Worm (Caenorhabditis elegans) whole organism, L1 larva: Measurements from ENCODE around the gene Y44A6C.1.

ENCODE experiments used
- C04F5.9 ChIP-seq: sonication (generic microtip); optimal IDR thresholded peaks from 2 replicates; lab custom pipeline; 2016; ENCODE audit warnings: missing genetic modification characterization, missing compliant biosample characterization
- C16A3.4 ChIP-seq: fragments of 150-350 bp; optimal IDR thresholded peaks from 2 replicates; lab custom pipeline; 2014; ENCODE audit warnings: missing biosample characterization, missing genetic modification characterization
- aha-1 ChIP-seq: fragments of 150-350 bp; optimal IDR thresholded peaks from 2 replicates; lab custom pipeline; 2014; ENCODE audit warnings: missing biosample characterization, missing genetic modification characterization
- blmp-1 ChIP-seq: fragments of 150-350 bp; optimal IDR thresholded peaks from 2 replicates; lab custom pipeline; 2014; ENCODE audit warnings: missing biosample characterization, missing genetic modification characterization
- ceh-8 ChIP-seq: fragments of 200-800 bp; sonication (Bioruptor generic); optimal IDR thresholded peaks from 2 replicates; lab custom pipeline; 2018; ENCODE audit warnings: mild to moderate bottlenecking, missing genetic modification characterization, moderate library complexity, missing compliant biosample characterization
- ceh-88 ChIP-seq: fragments of 200-800 bp; sonication (Bioruptor generic); IDR thresholded peaks from 2 replicates; pipeline ENCODE4 v1.3.6; 2022; ENCODE audit warnings: missing genetic modification characterization, missing compliant biosample characterization
- dpl-1 ChIP-seq, 3 experiments: fragments of 150-350 bp in 2 of 3; sonication (generic microtip) in 1 of 3; optimal IDR thresholded peaks; 2 replicates each; lab custom pipeline; 2014 to 2017; ENCODE audit warnings: missing biosample characterization in 3 of 3, missing genetic modification characterization in 3 of 3, missing genetic modification reagents in 3 of 3
- dsc-1 ChIP-seq: sonication (generic microtip); optimal IDR thresholded peaks from 2 replicates; lab custom pipeline; 2016; ENCODE audit warnings: mild to moderate bottlenecking, missing genetic modification characterization, missing compliant biosample characterization
- efl-1 ChIP-seq, 4 experiments: fragments of 150-350 bp; optimal IDR thresholded peaks in 3 of 4; peaks in 1 of 4; 1 replicate in 1 of 4; 2 replicates in 3 of 4; lab custom pipeline; 2014; ENCODE audit warnings: missing biosample characterization in 2 of 4, missing genetic modification characterization in 2 of 4, missing genetic modification reagents in 2 of 4
- egl-13 ChIP-seq: sonication (generic microtip); optimal IDR thresholded peaks from 2 replicates; lab custom pipeline; 2016; ENCODE audit warnings: missing genotype, missing genetic modification reagents, missing genetic modification characterization, missing compliant biosample characterization
- elt-2 ChIP-seq: sonication (generic microtip); optimal IDR thresholded peaks from 2 replicates; lab custom pipeline; 2016; ENCODE audit warnings: missing genetic modification characterization, mild to moderate bottlenecking, inconsistent platforms, missing compliant biosample characterization, missing genetic modification reagents
- elt-3 ChIP-seq, 6 experiments: fragments of 150-350 bp in 1 of 6; sonication (generic microtip); optimal IDR thresholded peaks; 2 replicates each; lab custom pipeline; 2017 to 2018; ENCODE audit warnings: missing biosample characterization in 6 of 6, missing genetic modification characterization in 6 of 6, inconsistent platforms in 1 of 6
- ets-5 ChIP-seq: fragments of 200-800 bp; sonication (Bioruptor generic); IDR thresholded peaks from 2 replicates; pipeline ENCODE4 v1.3.6; 2022; ENCODE audit warnings: missing genetic modification characterization, missing compliant biosample characterization
- fkh-10 ChIP-seq: sonication (generic microtip); optimal IDR thresholded peaks from 2 replicates; lab custom pipeline; 2017; ENCODE audit warnings: missing biosample characterization, missing genetic modification reagents, missing genetic modification characterization
- fkh-4 ChIP-seq: sonication (generic microtip); optimal IDR thresholded peaks from 2 replicates; lab custom pipeline; 2016; ENCODE audit warnings: missing compliant biosample characterization, missing genetic modification characterization, borderline replicate concordance
- grh-1 ChIP-seq: fragments of 200-800 bp; sonication (Bioruptor generic); IDR thresholded peaks from 2 replicates; pipeline ENCODE4 v1.3.6; 2022; ENCODE audit warnings: missing genetic modification reagents, missing genetic modification characterization, missing compliant biosample characterization
- hlh-4 ChIP-seq: sonication (generic microtip); optimal IDR thresholded peaks from 2 replicates; lab custom pipeline; 2016; ENCODE audit warnings: mild to moderate bottlenecking, missing genetic modification characterization, missing compliant biosample characterization
- hpl-2 ChIP-seq: fragments of 150-350 bp; optimal IDR thresholded peaks from 2 replicates; lab custom pipeline; 2014; ENCODE audit warnings: missing biosample characterization, missing genetic modification reagents, missing genetic modification characterization
- irx-1 ChIP-seq: sonication (generic microtip); optimal IDR thresholded peaks from 2 replicates; lab custom pipeline; 2016; ENCODE audit warnings: missing genetic modification characterization, missing compliant biosample characterization
- isw-1 ChIP-seq: fragments of 200-800 bp; sonication (Bioruptor generic); IDR thresholded peaks from 2 replicates; pipeline ENCODE4 v1.3.6; 2022; ENCODE audit warnings: missing genetic modification characterization, missing compliant biosample characterization
- jun-1 ChIP-seq: fragments of 150-350 bp; optimal IDR thresholded peaks from 2 replicates; lab custom pipeline; 2014; ENCODE audit warnings: missing biosample characterization, missing genetic modification reagents, missing genetic modification characterization
- lin-13 ChIP-seq: fragments of 150-350 bp; optimal IDR thresholded peaks from 2 replicates; lab custom pipeline; 2014; ENCODE audit warnings: missing biosample characterization, missing genetic modification reagents, missing genetic modification characterization
- lin-39 ChIP-seq: fragments of 150-350 bp; optimal IDR thresholded peaks from 2 replicates; lab custom pipeline; 2014; ENCODE audit warnings: missing biosample characterization, missing genetic modification reagents, missing genetic modification characterization
- lsy-2 ChIP-seq, 2 experiments: fragments of 150-350 bp; optimal IDR thresholded peaks; 2 replicates each; lab custom pipeline; 2014; ENCODE audit warnings: missing biosample characterization in 2 of 2, missing genetic modification characterization in 2 of 2
- mdl-1 ChIP-seq, 2 experiments: fragments of 150-350 bp; optimal IDR thresholded peaks; 2 replicates each; lab custom pipeline; 2014 to 2017; ENCODE audit warnings: missing biosample characterization in 2 of 2, missing genetic modification characterization in 2 of 2, inconsistent platforms in 1 of 2
- mef-2 ChIP-seq: fragments of 150-350 bp; optimal IDR thresholded peaks from 2 replicates; lab custom pipeline; 2014; ENCODE audit warnings: missing biosample characterization, missing genetic modification characterization
- mep-1 ChIP-seq: fragments of 150-350 bp; optimal IDR thresholded peaks from 2 replicates; lab custom pipeline; 2014; ENCODE audit warnings: missing biosample characterization, missing genetic modification characterization
- nhr-11 ChIP-seq: fragments of 150-350 bp; optimal IDR thresholded peaks from 2 replicates; lab custom pipeline; 2014; ENCODE audit warnings: missing biosample characterization, missing genetic modification characterization
- nhr-12 ChIP-seq: sonication (generic microtip); optimal IDR thresholded peaks from 2 replicates; lab custom pipeline; 2017; ENCODE audit warnings: missing biosample characterization, missing genetic modification characterization
- nhr-19 ChIP-seq: fragments of 200-800 bp; sonication (Bioruptor generic); conservative IDR thresholded peaks from 2 replicates; pipeline ENCODE4 v1.3.6; 2022; ENCODE audit warnings: missing genetic modification characterization, missing compliant biosample characterization
- nhr-20 ChIP-seq: sonication (generic microtip); optimal IDR thresholded peaks from 2 replicates; lab custom pipeline; 2016; ENCODE audit warnings: mild to moderate bottlenecking, missing genetic modification characterization, missing compliant biosample characterization
- nhr-237 ChIP-seq: fragments of 150-350 bp; optimal IDR thresholded peaks from 2 replicates; lab custom pipeline; 2014; ENCODE audit warnings: missing biosample characterization, missing genetic modification characterization
- nhr-28 ChIP-seq: fragments of 150-350 bp; optimal IDR thresholded peaks from 2 replicates; lab custom pipeline; 2014; ENCODE audit warnings: missing biosample characterization, missing genetic modification characterization
- nhr-71 ChIP-seq: sonication (generic microtip); optimal IDR thresholded peaks from 2 replicates; lab custom pipeline; 2016; ENCODE audit warnings: mild to moderate bottlenecking, missing genetic modification characterization, moderate library complexity, missing compliant biosample characterization
- nhr-76 ChIP-seq: sonication (generic microtip); optimal IDR thresholded peaks from 2 replicates; lab custom pipeline; 2017; ENCODE audit warnings: missing biosample characterization, missing genetic modification characterization
- nhr-84 ChIP-seq: sonication (generic microtip); optimal IDR thresholded peaks from 2 replicates; lab custom pipeline; 2017; ENCODE audit warnings: missing biosample characterization, missing genetic modification characterization
- nhr-85 ChIP-seq: sonication (generic microtip); peaks from one replicate; lab custom pipeline; 2016; ENCODE audit warnings: missing genetic modification characterization, inconsistent platforms, missing compliant biosample characterization
- nhr-90 ChIP-seq: sonication (generic microtip); optimal IDR thresholded peaks from 2 replicates; lab custom pipeline; 2016; ENCODE audit warnings: mild to moderate bottlenecking, missing genetic modification characterization, missing compliant biosample characterization; ENCODE audit not compliant: poor library complexity
- pag-3 ChIP-seq: sonication (generic microtip); optimal IDR thresholded peaks from 2 replicates; lab custom pipeline; 2017; ENCODE audit warnings: missing genetic modification characterization, mild to moderate bottlenecking, missing compliant biosample characterization, antibody characterized with exemption, borderline replicate concordance; ENCODE audit not compliant: insufficient read depth
- pqm-1 ChIP-seq: sonication (generic microtip); optimal IDR thresholded peaks from 3 replicates; lab custom pipeline; 2017; ENCODE audit warnings: missing biosample characterization, missing genetic modification characterization
- skn-1 ChIP-seq: fragments of 150-350 bp; optimal IDR thresholded peaks from 2 replicates; lab custom pipeline; 2014; ENCODE audit warnings: missing biosample characterization, missing genetic modification characterization
- snpc-4 ChIP-seq: fragments of 150-350 bp; optimal IDR thresholded peaks from 2 replicates; lab custom pipeline; 2014; ENCODE audit warnings: missing biosample characterization, missing genetic modification characterization
- snu-23 ChIP-seq: sonication (generic microtip); optimal IDR thresholded peaks from 2 replicates; lab custom pipeline; 2016; ENCODE audit warnings: missing genetic modification characterization, missing compliant biosample characterization
- sox-4 ChIP-seq: sonication (generic microtip); optimal IDR thresholded peaks from 2 replicates; lab custom pipeline; 2016; ENCODE audit warnings: missing genetic modification characterization, missing compliant biosample characterization
- sptf-1 ChIP-seq: fragments of 150-350 bp; optimal IDR thresholded peaks from 2 replicates; lab custom pipeline; 2014; ENCODE audit warnings: missing biosample characterization, missing genetic modification characterization
- sup-37 ChIP-seq: fragments of 200-800 bp; sonication (Bioruptor generic); optimal IDR thresholded peaks from 2 replicates; lab custom pipeline; 2018; ENCODE audit warnings: mild to moderate bottlenecking, missing genetic modification characterization, missing compliant biosample characterization
- tbx-2 ChIP-seq: sonication (generic microtip); optimal IDR thresholded peaks from 2 replicates; lab custom pipeline; 2016; ENCODE audit warnings: missing genetic modification characterization, missing compliant biosample characterization
- unc-130 ChIP-seq: fragments of 150-350 bp; optimal IDR thresholded peaks from 2 replicates; lab custom pipeline; 2017; ENCODE audit warnings: missing biosample characterization, missing genetic modification characterization, inconsistent platforms
- unc-30 ChIP-seq: sonication (generic microtip); optimal IDR thresholded peaks from 2 replicates; lab custom pipeline; 2017; ENCODE audit warnings: missing biosample characterization, missing genetic modification characterization
- unc-98 ChIP-seq: fragments of 200-800 bp; sonication (Bioruptor generic); IDR thresholded peaks from 2 replicates; pipeline ENCODE4 v1.3.6; 2022; ENCODE audit warnings: missing genetic modification characterization, missing compliant biosample characterization
- xbp-1 ChIP-seq: sonication (generic microtip); optimal IDR thresholded peaks from 2 replicates; lab custom pipeline; 2016; ENCODE audit warnings: missing genetic modification characterization, missing compliant biosample characterization

Gene Y44A6C.1

DNA sequence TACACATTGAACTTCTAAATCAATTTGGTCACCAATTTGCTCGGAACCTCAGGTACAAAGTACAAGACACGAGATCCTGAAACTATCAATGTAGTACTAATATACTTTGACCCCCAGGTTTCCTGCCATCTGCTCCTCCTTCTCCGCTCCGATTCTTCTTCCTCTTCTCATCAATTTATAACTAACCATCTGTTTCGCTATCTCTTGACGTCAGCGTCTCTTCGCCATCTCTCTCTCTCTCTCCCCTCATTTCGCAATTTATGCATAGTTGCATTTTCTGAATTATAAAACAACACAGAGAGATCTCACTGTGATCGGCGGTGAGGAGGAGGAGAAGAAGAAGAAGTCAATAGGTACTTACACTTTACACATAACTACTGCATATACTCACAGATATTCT, 2.0 kb upstream of the Y44A6C.1 start (continued):
- peak; percentile 31 for TF ChIP-seq mef-2
- no peak for TF ChIP-seq nhr-28 (tag; lab: Kevin White, UChicago)
- TF ChIP-seq blmp-1 (tag; lab: Kevin White, UChicago), result peak; percentile 1
- no peak for TF ChIP-seq sptf-1 (tag; lab: Kevin White, UChicago)
- TF ChIP-seq nhr-71 (tag; lab: Kevin White, UChicago), result peak; percentile 78
- no peak for TF ChIP-seq nhr-12 (tag; lab: Kevin White, UChicago)
- peak; percentile 44 for TF ChIP-seq skn-1
- TF ChIP-seq snu-23 (GFP tag; lab: Kevin White, UChicago), result peak; percentile 66
- peak; percentile 40 for TF ChIP-seq C16A3.4 (tag; lab: Kevin White, UChicago)
- TF ChIP-seq nhr-11 (tag; lab: Kevin White, UChicago), result no peak
- TF ChIP-seq nhr-85, result peak; percentile 24
- peak; percentile 20 for TF ChIP-seq xbp-1 (tag; lab: Kevin White, UChicago)
- TF ChIP-seq egl-13 (tag; lab: Kevin White, UChicago), result peak; percentile 18
- TF ChIP-seq lin-13 (GFP tag; lab: Kevin White, UChicago), result peak; percentile 37
- TF ChIP-seq dsc-1 (tag; lab: Kevin White, UChicago), result peak; percentile 89
- no peak for TF ChIP-seq hlh-4 (tag; lab: Kevin White, UChicago)
- TF ChIP-seq fkh-4 (tag; lab: Kevin White, UChicago), result peak; percentile 14
- no peak for TF ChIP-seq nhr-84 (tag; lab: Kevin White, UChicago)
- TF ChIP-seq unc-30 (tag; lab: Kevin White, UChicago), result no peak
- TF ChIP-seq nhr-76 (tag; lab: Kevin White, UChicago), result no peak
- TF ChIP-seq unc-130 (tag; lab: Kevin White, UChicago), result peak; percentile 53
- no peak for TF ChIP-seq aha-1 (tag; lab: Kevin White, UChicago)
- TF ChIP-seq nhr-20, result peak; percentile 30
- TF ChIP-seq grh-1 (GFP tag; lab: Robert Waterston, UW), result no peak
- no peak for TF ChIP-seq sox-4 (tag; lab: Kevin White, UChicago)
- TF ChIP-seq jun-1 (tag; lab: Kevin White, UChicago), result no peak
- no peak for TF ChIP-seq unc-98 (GFP tag; lab: Robert Waterston, UW)
- no peak for TF ChIP-seq hpl-2
- no peak for TF ChIP-seq pqm-1
- no peak for TF ChIP-seq snpc-4
- peak; percentile 22 for TF ChIP-seq lin-39 (tag; lab: Kevin White, UChicago)
- TF ChIP-seq sup-37 (GFP tag; lab: Kevin White, UChicago), result no peak
- TF ChIP-seq ets-5 (GFP tag; lab: Robert Waterston, UW), result no peak

- no peak for TF ChIP-seq nhr-237 (tag; lab: Kevin White, UChicago)
- no peak for TF ChIP-seq pag-3 (tag; lab: Kevin White, UChicago)
- TF ChIP-seq C04F5.9 (tag; lab: Kevin White, UChicago), result peak; percentile 10
- peak; percentile 9 for TF ChIP-seq unc-130 (tag; lab: Kevin White, UChicago)
- peak; percentile 66 for TF ChIP-seq nhr-19 (GFP tag; lab: Robert Waterston, UW)
- TF ChIP-seq unc-30 (tag; lab: Kevin White, UChicago), result no peak
- peak in 2 of 6 experiments; percentile 71 to 77 for TF ChIP-seq elt-3 (tag; optimal IDR thresholded peaks at IDR 0.05; lab: Kevin White, UChicago)
- TF ChIP-seq ceh-8 (GFP tag; lab: Kevin White, UChicago), result no peak
- peak in 1 of 2 experiments; percentile 93 for TF ChIP-seq mdl-1 (tag; optimal IDR thresholded peaks at IDR 0.05; lab: Kevin White, UChicago)
- peak; percentile 54 for TF ChIP-seq nhr-90
- TF ChIP-seq aha-1 (tag; lab: Kevin White, UChicago), result peak; percentile 40
- peak; percentile 20 for TF ChIP-seq tbx-2
- no peak for TF ChIP-seq snpc-4
- no peak for TF ChIP-seq ceh-88
- TF ChIP-seq isw-1 (GFP tag; lab: Robert Waterston, UW), result no peak
- TF ChIP-seq fkh-10 (GFP tag; lab: Kevin White, UChicago), result no peak
- peak; percentile 50 for TF ChIP-seq blmp-1 (tag; lab: Kevin White, UChicago)
- TF ChIP-seq nhr-28 (tag; lab: Kevin White, UChicago), result no peak
- TF ChIP-seq lin-39 (tag; lab: Kevin White, UChicago), result no peak
- peak; percentile 87 for TF ChIP-seq nhr-20
- peak; percentile 94 for TF ChIP-seq elt-2 (tag; lab: Kevin White, UChicago)
- TF ChIP-seq dpl-1 (GFP tag; optimal IDR thresholded peaks at IDR 0.05; lab: Kevin White, UChicago), result peak in 1 of 3 experiments; percentile 1
- TF ChIP-seq lsy-2 (tag; optimal IDR thresholded peaks at IDR 0.05; lab: Kevin White, UChicago), result peak in 1 of 2 experiments; percentile 23
- peak in 1 of 2 experiments; percentile 3 for TF ChIP-seq efl-1 (optimal IDR thresholded peaks at IDR 0.05; lab: Kevin White, UChicago)
- peak in 1 of 2 experiments; percentile 92 for TF ChIP-seq efl-1 (GFP tag; optimal IDR thresholded peaks at IDR 0.05 in 1 of 2; lab: Kevin White, UChicago)
- TF ChIP-seq mep-1 (tag; lab: Kevin White, UChicago), result no peak
- TF ChIP-seq irx-1 (tag; lab: Kevin White, UChicago), result peak; percentile 18
These were observed 1.3 kb upstream of the Y44A6C.1 start for ce11 chrV:20712318-20712993.
